Fruit fly (Drosophila melanogaster) Kc167 (cell line): ENCODE results near the gene CG12592.
"Not testable (repeated sequence)": the region's sequence is repeated elsewhere in the genome, so short reads cannot be mapped to it uniquely, and the experiment has no call there.

ENCODE experiments used
- Myc ChIP-seq: fragments of >200 bp; optimal IDR thresholded peaks from 2 replicates; lab custom pipeline; 2017; ENCODE audit warnings: missing external identifiers
- Sin3A ChIP-seq: fragments of >200 bp; optimal IDR thresholded peaks from 2 replicates; lab custom pipeline; 2018; ENCODE audit warnings: missing external identifiers
- h ChIP-seq: fragments of >200 bp; optimal IDR thresholded peaks from 3 replicates; lab custom pipeline; 2018; ENCODE audit warnings: missing external identifiers
- insv ChIP-seq: fragments of >200 bp; optimal IDR thresholded peaks from 3 replicates; lab custom pipeline; 2018; ENCODE audit warnings: missing external identifiers
- psq ChIP-seq: fragments of >200 bp; optimal IDR thresholded peaks from 2 replicates; lab custom pipeline; 2017; ENCODE audit warnings: missing external identifiers
- ttk ChIP-seq: sonication (Bioruptor generic); optimal IDR thresholded peaks from 2 replicates; lab custom pipeline; 2017; ENCODE audit warnings: missing external identifiers

CG12592 gene

dm6 chr3R:10338042-10338441, at the start of gene CG12592:
Gene CG12592, plus strand, starts transcription at chr3R:10338342.
- TF ChIP-seq insv, psq, Myc (lab: Kevin White, UChicago): not testable (repeated sequence)

- TF ChIP-seq psq (lab: Kevin White, UChicago) = no peak
- TF ChIP-seq ttk (lab: Kevin White, UChicago) = no peak
- no peak for TF ChIP-seq Sin3A (lab: Kevin White, UChicago)
- TF ChIP-seq h (lab: Kevin White, UChicago) = no peak
- TF ChIP-seq Myc (lab: Kevin White, UChicago) = no peak
- TF ChIP-seq insv (lab: Kevin White, UChicago) = no peak
These were observed 26.9 kb upstream of the CG12592 start, which contains the start of gene CG6293 for dm6 chr3R:10311076-10311744. Gene CG6293, minus strand, starts transcription at chr3R:10311613.

- no peak for TF ChIP-seq h (lab: Kevin White, UChicago)
- no peak for TF ChIP-seq ttk (lab: Kevin White, UChicago)
- no peak for TF ChIP-seq psq (lab: Kevin White, UChicago)
- no peak for TF ChIP-seq insv (lab: Kevin White, UChicago)
These were observed 26.4 kb upstream of the CG12592 start for dm6 chr3R:10311745-10312088.

dm6 chr3R:10330734-10331642, 7.2 kb upstream of the CG12592 start, which contains the start of the genes Bruce and CG12818:
Gene Bruce, minus strand, starts transcription at chr3R:10331353.
Gene CG12818, plus strand, starts transcription at chr3R:10331581.
- TF ChIP-seq psq (lab: Kevin White, UChicago) (peak; percentile 84), Myc (lab: Kevin White, UChicago) (no peak), ttk (lab: Kevin White, UChicago) (no peak), h (lab: Kevin White, UChicago) (no peak), Sin3A (lab: Kevin White, UChicago) (no peak), insv (lab: Kevin White, UChicago) (no peak)

dm6 chr3R:10332823-10333263, 5.3 kb upstream of the CG12592 start, which contains the start of gene sle:
Gene sle, plus strand, starts transcription at chr3R:10333115.
- TF ChIP-seq psq (lab: Kevin White, UChicago) = no peak
- TF ChIP-seq Sin3A (lab: Kevin White, UChicago) = no peak
- no peak for TF ChIP-seq Myc (lab: Kevin White, UChicago)
- TF ChIP-seq h (lab: Kevin White, UChicago) = no peak
- TF ChIP-seq ttk (lab: Kevin White, UChicago) = no peak
- TF ChIP-seq insv (lab: Kevin White, UChicago) = no peak

dm6 chr3R:10340649-10341048, 2.5 kb downstream of the CG12592 start, which contains the start of gene CG18545:
Gene CG18545, plus strand, starts transcription at chr3R:10340949.
- not testable (repeated sequence) for TF ChIP-seq insv, h, ttk (lab: Kevin White, UChicago)

dm6 chr3R:10348461-10348860, 10.3 kb downstream of the CG12592 start, which contains the start of gene CG31406:
Gene CG31406, plus strand, starts transcription at chr3R:10348761.
- TF ChIP-seq Sin3A, psq, ttk (lab: Kevin White, UChicago): not testable (repeated sequence)

dm6 chr3R:10349987-10350386, 11.8 kb downstream of the CG12592 start, which contains the start of gene jumu:
Gene jumu, plus strand, starts transcription at chr3R:10350182.
- TF ChIP-seq ttk (lab: Kevin White, UChicago) = no peak
- no peak for TF ChIP-seq h (lab: Kevin White, UChicago)
- TF ChIP-seq Myc (lab: Kevin White, UChicago) = no peak
- TF ChIP-seq Sin3A (lab: Kevin White, UChicago) = no peak
- no peak for TF ChIP-seq insv (lab: Kevin White, UChicago)
- TF ChIP-seq psq (lab: Kevin White, UChicago) = no peak

dm6 chr3R:10350741-10351629, 12.8 kb downstream of the CG12592 start:
- TF ChIP-seq psq (lab: Kevin White, UChicago) (no peak), Sin3A (lab: Kevin White, UChicago) (no peak), Myc (lab: Kevin White, UChicago) (no peak), insv (lab: Kevin White, UChicago) (no peak), ttk (lab: Kevin White, UChicago) (no peak), h (lab: Kevin White, UChicago) (no peak)

dm6 chr3R:10351960-10352458, 13.9 kb downstream of the CG12592 start:
- TF ChIP-seq Myc (lab: Kevin White, UChicago) (no peak), insv (lab: Kevin White, UChicago) (no peak), h (lab: Kevin White, UChicago) (no peak), Sin3A (lab: Kevin White, UChicago) (no peak), psq (lab: Kevin White, UChicago) (no peak), ttk (lab: Kevin White, UChicago) (no peak)
